Worm (Caenorhabditis elegans) whole organism, young adult: Measurements from ENCODE around the gene cid-1.

Experiments used
- B0035.1 ChIP-seq: sonication (generic microtip); optimal IDR thresholded peaks from 2 replicates; lab custom pipeline; 2016; ENCODE audit warnings: missing genetic modification characterization, mild to moderate bottlenecking, missing compliant biosample characterization, missing genotype, missing genetic modification reagents
- B0261.1 ChIP-seq: sonication (generic microtip); optimal IDR thresholded peaks from 2 replicates; lab custom pipeline; 2016; ENCODE audit warnings: mild to moderate bottlenecking, missing genetic modification characterization, moderate library complexity, missing compliant biosample characterization
- D2030.7 ChIP-seq: fragments of 200-800 bp; sonication (Bioruptor generic); IDR thresholded peaks from 2 replicates; pipeline ENCODE4 v1.3.6; 2022; ENCODE audit warnings: missing genetic modification reagents, missing genetic modification characterization, missing compliant biosample characterization
- F22D6.2 ChIP-seq: sonication (generic microtip); optimal IDR thresholded peaks from 2 replicates; lab custom pipeline; 2016; ENCODE audit warnings: mild to moderate bottlenecking, missing genetic modification characterization, missing compliant biosample characterization
- F33H1.4 ChIP-seq: fragments of 200-800 bp; sonication (Bioruptor generic); IDR thresholded peaks from 2 replicates; pipeline ENCODE4 v1.3.6; 2022; ENCODE audit warnings: missing genetic modification reagents, missing genetic modification characterization, missing compliant biosample characterization
- F37B4.10 ChIP-seq: fragments of 200-800 bp; sonication (Bioruptor generic); IDR thresholded peaks from 2 replicates; pipeline ENCODE4 v1.3.6; 2022; ENCODE audit warnings: missing genetic modification characterization, missing compliant biosample characterization
- F39B2.1 ChIP-seq: fragments of 200-800 bp; sonication (Bioruptor generic); IDR thresholded peaks from 2 replicates; pipeline ENCODE4 v1.3.6; 2022; ENCODE audit warnings: missing genetic modification reagents, missing genetic modification characterization, missing compliant biosample characterization
- F55B11.4 ChIP-seq: sonication (generic microtip); optimal IDR thresholded peaks from 2 replicates; lab custom pipeline; 2016; ENCODE audit warnings: missing compliant biosample characterization, missing genetic modification characterization, borderline replicate concordance; ENCODE audit not compliant: insufficient read depth
- T26A5.8 ChIP-seq: sonication (generic microtip); optimal IDR thresholded peaks from 2 replicates; lab custom pipeline; 2016; ENCODE audit warnings: missing genetic modification characterization, missing compliant biosample characterization
- Y53G8AR.9 ChIP-seq: fragments of 200-800 bp; sonication (Bioruptor generic); conservative IDR thresholded peaks from 2 replicates; pipeline ENCODE4 v1.3.6; 2022; ENCODE audit warnings: missing genetic modification reagents, missing genetic modification characterization, missing compliant biosample characterization
- Y95B8A.8 ChIP-seq: fragments of 200-800 bp; sonication (Bioruptor generic); IDR thresholded peaks from 2 replicates; pipeline ENCODE4 v1.3.6; 2022; ENCODE audit warnings: missing genetic modification reagents, missing genetic modification characterization, missing compliant biosample characterization
- ama-1 ChIP-seq, 3 experiments: fragments of 150-350 bp in 1 of 3; sonication (generic microtip) in 2 of 3; optimal IDR thresholded peaks; 2 replicates each; lab custom pipeline; 2014 to 2018; ENCODE audit warnings: missing biosample characterization in 2 of 3, missing genetic modification characterization in 2 of 3, missing genetic modification reagents in 2 of 3
- athp-1 ChIP-seq: sonication (generic microtip); optimal IDR thresholded peaks from 2 replicates; lab custom pipeline; 2017; ENCODE audit warnings: mild to moderate bottlenecking, missing genetic modification characterization, missing compliant biosample characterization
- attf-5 ChIP-seq: fragments of 200-800 bp; sonication (Bioruptor generic); optimal IDR thresholded peaks from 2 replicates; lab custom pipeline; 2018; ENCODE audit warnings: mild to moderate bottlenecking, missing genetic modification characterization, missing compliant biosample characterization
- ceh-100 ChIP-seq: fragments of 200-800 bp; sonication (Bioruptor generic); IDR thresholded peaks from 2 replicates; pipeline ENCODE4 v1.3.6; 2022; ENCODE audit warnings: missing genetic modification reagents, missing genetic modification characterization, missing compliant biosample characterization
- ceh-40 ChIP-seq: fragments of 200-800 bp; sonication (Bioruptor generic); IDR thresholded peaks from 2 replicates; pipeline ENCODE4 v1.3.6; 2022; ENCODE audit warnings: missing genetic modification characterization, missing compliant biosample characterization
- ceh-79 ChIP-seq: sonication (generic microtip); optimal IDR thresholded peaks from 2 replicates; lab custom pipeline; 2017; ENCODE audit warnings: mild to moderate bottlenecking, missing genetic modification characterization, missing compliant biosample characterization
- chd-7 ChIP-seq: sonication (generic microtip); optimal IDR thresholded peaks from 2 replicates; lab custom pipeline; 2016; ENCODE audit warnings: mild to moderate bottlenecking, missing genetic modification characterization, moderate library complexity, missing compliant biosample characterization
- dpff-1 ChIP-seq: sonication (generic microtip); optimal IDR thresholded peaks from 2 replicates; lab custom pipeline; 2017; ENCODE audit warnings: mild to moderate bottlenecking, missing genetic modification characterization, missing compliant biosample characterization
- efl-1 ChIP-seq: fragments of 150-350 bp; optimal IDR thresholded peaks from 2 replicates; lab custom pipeline; 2014; ENCODE audit warnings: missing biosample characterization, missing genetic modification reagents, missing genetic modification characterization
- egl-44 ChIP-seq: fragments of 200-800 bp; sonication (Bioruptor generic); IDR thresholded peaks from 2 replicates; pipeline ENCODE4 v1.3.6; 2022; ENCODE audit warnings: missing genetic modification reagents, missing genetic modification characterization, missing compliant biosample characterization
- ekl-4 ChIP-seq: fragments of 200-800 bp; sonication (Bioruptor generic); IDR thresholded peaks from 2 replicates; pipeline ENCODE4 v1.3.6; 2022; ENCODE audit warnings: missing genetic modification reagents, missing genetic modification characterization, missing compliant biosample characterization
- gei-17 ChIP-seq: fragments of 200-800 bp; sonication (Bioruptor generic); optimal IDR thresholded peaks from 2 replicates; lab custom pipeline; 2018; ENCODE audit warnings: mild to moderate bottlenecking, missing genetic modification characterization, missing compliant biosample characterization
- him-1 ChIP-seq: sonication (generic microtip); optimal IDR thresholded peaks from 2 replicates; lab custom pipeline; 2016; ENCODE audit warnings: missing genotype, missing genetic modification reagents, missing genetic modification characterization, missing compliant biosample characterization
- hlh-12 ChIP-seq: sonication (generic microtip); optimal IDR thresholded peaks from 2 replicates; lab custom pipeline; 2016; ENCODE audit warnings: missing genetic modification characterization, missing compliant biosample characterization
- hrde-1 ChIP-seq: sonication (generic microtip); optimal IDR thresholded peaks from 2 replicates; lab custom pipeline; 2016; ENCODE audit warnings: missing genetic modification characterization, mild to moderate bottlenecking, missing compliant biosample characterization, moderate library complexity, missing genotype, missing genetic modification reagents, borderline replicate concordance
- lin-26 ChIP-seq: fragments of 200-800 bp; sonication (Bioruptor generic); IDR thresholded peaks from 2 replicates; pipeline ENCODE4 v1.3.6; 2022; ENCODE audit warnings: missing genetic modification reagents, missing genetic modification characterization, missing compliant biosample characterization
- lin-35 ChIP-seq, 3 experiments: fragments of 150-350 bp in 2 of 3; sonication (generic microtip) in 1 of 3; optimal IDR thresholded peaks; 2 replicates each; lab custom pipeline; 2014 to 2018; ENCODE audit warnings: missing biosample characterization in 3 of 3, missing genetic modification characterization in 3 of 3, missing genetic modification reagents in 3 of 3
- lin-40 ChIP-seq: sonication (generic microtip); optimal IDR thresholded peaks from 2 replicates; lab custom pipeline; 2016; ENCODE audit warnings: missing genetic modification characterization, mild to moderate bottlenecking, missing compliant biosample characterization, missing genotype, missing genetic modification reagents
- lir-1 ChIP-seq: fragments of 200-800 bp; sonication (Bioruptor generic); conservative IDR thresholded peaks from 2 replicates; pipeline ENCODE4 v1.3.6; 2022; ENCODE audit warnings: missing genetic modification reagents, missing genetic modification characterization, missing compliant biosample characterization
- lsy-27 ChIP-seq: sonication (generic microtip); optimal IDR thresholded peaks from 2 replicates; lab custom pipeline; 2017; ENCODE audit warnings: missing genetic modification characterization, mild to moderate bottlenecking, missing compliant biosample characterization, antibody characterized with exemption, missing genotype, borderline replicate concordance; ENCODE audit not compliant: insufficient read depth
- madf-10 ChIP-seq: sonication (generic microtip); optimal IDR thresholded peaks from 2 replicates; lab custom pipeline; 2016; ENCODE audit warnings: mild to moderate bottlenecking, missing genetic modification characterization, missing compliant biosample characterization
- madf-3 ChIP-seq: fragments of 200-800 bp; sonication (Bioruptor generic); IDR thresholded peaks from 2 replicates; pipeline ENCODE4 v1.3.6; 2022; ENCODE audit warnings: missing genetic modification reagents, missing genetic modification characterization, missing compliant biosample characterization
- mxl-1 ChIP-seq: sonication (generic microtip); optimal IDR thresholded peaks from 2 replicates; lab custom pipeline; 2016; ENCODE audit warnings: missing genetic modification characterization, missing compliant biosample characterization
- nfya-2 ChIP-seq: fragments of 200-800 bp; sonication (Bioruptor generic); IDR thresholded peaks from 2 replicates; pipeline ENCODE4 v1.3.6; 2022; ENCODE audit warnings: missing genetic modification reagents, missing genetic modification characterization, missing compliant biosample characterization
- nhr-179 ChIP-seq: sonication (generic microtip); optimal IDR thresholded peaks from 2 replicates; lab custom pipeline; 2016; ENCODE audit warnings: mild to moderate bottlenecking, missing genetic modification characterization, missing compliant biosample characterization
- nhr-27 ChIP-seq: fragments of 200-800 bp; sonication (Bioruptor generic); optimal IDR thresholded peaks from 2 replicates; lab custom pipeline; 2018; ENCODE audit warnings: mild to moderate bottlenecking, missing genetic modification characterization, moderate library complexity, missing compliant biosample characterization
- nhr-80 ChIP-seq: sonication (generic microtip); optimal IDR thresholded peaks from 2 replicates; lab custom pipeline; 2016; ENCODE audit warnings: missing genetic modification characterization, missing compliant biosample characterization
- nhr-90 ChIP-seq: sonication (generic microtip); optimal IDR thresholded peaks from 2 replicates; lab custom pipeline; 2016; ENCODE audit warnings: missing genotype, mild to moderate bottlenecking, missing genetic modification characterization, missing compliant biosample characterization
- pbrm-1 ChIP-seq: fragments of 200-800 bp; sonication (Bioruptor generic); IDR thresholded peaks from 2 replicates; pipeline ENCODE4 v1.3.6; 2022; ENCODE audit warnings: missing genetic modification reagents, missing genetic modification characterization, missing compliant biosample characterization
- rpc-1 ChIP-seq, 2 experiments: fragments of 150-350 bp in 1 of 2; sonication (generic microtip) in 1 of 2; optimal IDR thresholded peaks; 2 replicates each; lab custom pipeline; 2014 to 2018; ENCODE audit warnings: missing biosample characterization in 1 of 2, missing genetic modification characterization in 1 of 2, missing genetic modification reagents in 1 of 2, missing genotype in 1 of 2
- sdz-38 ChIP-seq: sonication (generic microtip); optimal IDR thresholded peaks from 2 replicates; lab custom pipeline; 2016; ENCODE audit warnings: missing genotype, missing genetic modification characterization, missing compliant biosample characterization
- sea-2 ChIP-seq: fragments of 200-800 bp; sonication (Bioruptor generic); IDR thresholded peaks from 2 replicates; pipeline ENCODE4 v1.3.6; 2022; ENCODE audit warnings: missing genetic modification characterization, missing compliant biosample characterization
- tlf-1 ChIP-seq: fragments of 200-800 bp; sonication (Bioruptor generic); optimal IDR thresholded peaks from 2 replicates; lab custom pipeline; 2018; ENCODE audit warnings: mild to moderate bottlenecking, missing genetic modification characterization, missing compliant biosample characterization
- xnd-1 ChIP-seq: sonication (generic microtip); optimal IDR thresholded peaks from 2 replicates; lab custom pipeline; 2016; ENCODE audit warnings: missing genotype, missing genetic modification reagents, missing genetic modification characterization, missing compliant biosample characterization
- ztf-22 ChIP-seq: fragments of 200-800 bp; sonication (Bioruptor generic); optimal IDR thresholded peaks from 2 replicates; lab custom pipeline; 2018; ENCODE audit warnings: mild to moderate bottlenecking, missing genetic modification characterization, moderate library complexity, missing compliant biosample characterization
- ztf-25 ChIP-seq: fragments of 200-800 bp; sonication (Bioruptor generic); IDR thresholded peaks from 2 replicates; pipeline ENCODE4 v1.3.6; 2022; ENCODE audit warnings: missing genetic modification reagents, missing genetic modification characterization, missing compliant biosample characterization
- ztf-3 ChIP-seq: fragments of 200-800 bp; sonication (Bioruptor generic); optimal IDR thresholded peaks from 2 replicates; lab custom pipeline; 2018; ENCODE audit warnings: mild to moderate bottlenecking, missing genetic modification characterization, missing compliant biosample characterization

Gene cid-1

ce11 chrIII:5227831-5228467 is 54.2 kb downstream of the cid-1 start, which contains the start of the genes C34E10.12, C34E10.10 and atp-2 (continued):
- TF ChIP-seq F33H1.4 (peak; percentile 96), ama-1 (optimal IDR thresholded peaks at IDR 0.05; lab: Kevin White, UChicago) (no peak), ama-1 (GFP tag; optimal IDR thresholded peaks at IDR 0.05; lab: Kevin White, UChicago) (no peak), lir-1 (GFP tag; lab: Robert Waterston, UW) (no peak), B0261.1 (tag; lab: Kevin White, UChicago) (no peak), pbrm-1 (GFP tag; lab: Robert Waterston, UW) (peak; percentile 50; the same call in 1 of the 2 replicates), him-1 (tag; lab: Kevin White, UChicago) (no peak), nhr-90 (tag; lab: Kevin White, UChicago) (no peak), ceh-100 (peak; percentile 57; the same call in 1 of the 2 replicates), ceh-79 (tag; lab: Kevin White, UChicago) (no peak), gei-17 (GFP tag; lab: Kevin White, UChicago) (no peak), lin-35 (GFP tag; optimal IDR thresholded peaks at IDR 0.05; lab: Kevin White, UChicago) (peak in 1 of 3 experiments; percentile 76), ztf-22 (GFP tag; lab: Kevin White, UChicago) (no peak), attf-5 (GFP tag; lab: Kevin White, UChicago) (peak; percentile 82), nhr-80 (tag; lab: Kevin White, UChicago) (peak; percentile 38), F22D6.2 (tag; lab: Kevin White, UChicago) (no peak), T26A5.8 (tag; lab: Kevin White, UChicago) (no peak), D2030.7 (no peak; the same call in 1 of the 2 replicates), chd-7 (tag; lab: Kevin White, UChicago) (no peak), sea-2 (GFP tag; lab: Robert Waterston, UW) (no peak), egl-44 (GFP tag; lab: Robert Waterston, UW) (no peak), madf-3 (GFP tag; lab: Robert Waterston, UW) (no peak), lin-40 (tag; lab: Kevin White, UChicago) (peak; percentile 64), nhr-179 (tag; lab: Kevin White, UChicago) (no peak), hrde-1 (tag; lab: Kevin White, UChicago) (no peak), athp-1 (tag; lab: Kevin White, UChicago) (no peak), sdz-38 (tag; lab: Kevin White, UChicago) (no peak), dpff-1 (tag; lab: Kevin White, UChicago) (no peak), nhr-27 (tag; lab: Kevin White, UChicago) (no peak), xnd-1 (tag; lab: Kevin White, UChicago) (no peak), F55B11.4 (tag; lab: Kevin White, UChicago) (no peak), nfya-2 (no peak), B0035.1 (no peak), tlf-1 (GFP tag; lab: Kevin White, UChicago) (peak; percentile 13), ceh-40 (GFP tag; lab: Robert Waterston, UW) (no peak), madf-10 (tag; lab: Kevin White, UChicago) (peak; percentile 54), Y53G8AR.9 (GFP tag; lab: Robert Waterston, UW) (0 out of 2 replicates have a peak, but pooled peaks have one; percentile 34), efl-1 (no peak), ztf-25 (GFP tag; lab: Robert Waterston, UW) (no peak), mxl-1 (tag; lab: Kevin White, UChicago) (no peak), Y95B8A.8 (GFP tag; lab: Robert Waterston, UW) (no peak), F39B2.1 (no peak), lin-26 (GFP tag; lab: Robert Waterston, UW) (no peak), F37B4.10 (GFP tag; lab: Robert Waterston, UW) (no peak), ztf-3 (GFP tag; lab: Kevin White, UChicago) (no peak), ekl-4 (GFP tag; lab: Robert Waterston, UW) (peak; percentile 59), rpc-1 (optimal IDR thresholded peaks at IDR 0.05; lab: Kevin White, UChicago) (peak; percentile 25), rpc-1 (tag; optimal IDR thresholded peaks at IDR 0.05; lab: Kevin White, UChicago) (no peak), hlh-12 (tag; lab: Kevin White, UChicago) (no peak), lsy-27 (no peak)
